Fruit fly (Drosophila melanogaster) whole organism, adult: ENCODE results near the gene CtIP.

Experiments
- CG11617 ChIP-seq: fragments of 200-800 bp; sonication (Bioruptor generic); optimal IDR thresholded peaks from 2 replicates; lab custom pipeline; 2017; ENCODE audit warnings: mild to moderate bottlenecking, missing biosample characterization, missing genetic modification reagents, missing genetic modification characterization
- CG12768 ChIP-seq: fragments of 200-800 bp; sonication (Bioruptor generic); optimal IDR thresholded peaks from 2 replicates; lab custom pipeline; 2017; ENCODE audit warnings: missing biosample characterization, missing genetic modification characterization, mild to moderate bottlenecking, moderate library complexity, missing genetic modification reagents
- CG14711 ChIP-seq: fragments of 200-800 bp; sonication (Bioruptor generic); optimal IDR thresholded peaks from 2 replicates; lab custom pipeline; 2018; ENCODE audit warnings: missing biosample characterization, mild to moderate bottlenecking, missing genetic modification characterization, moderate library complexity
- CG1620 ChIP-seq: fragments of 200-800 bp; sonication (Bioruptor generic); optimal IDR thresholded peaks from 2 replicates; lab custom pipeline; 2016; ENCODE audit warnings: missing biosample characterization, missing genetic modification characterization
- CG33017 ChIP-seq: fragments of 200-800 bp; sonication (Bioruptor generic); optimal IDR thresholded peaks from 2 replicates; lab custom pipeline; 2018; ENCODE audit warnings: missing biosample characterization, mild to moderate bottlenecking, missing genetic modification characterization, moderate library complexity
- CG7045 ChIP-seq: fragments of 200-800 bp; sonication (Bioruptor generic); optimal IDR thresholded peaks from 2 replicates; lab custom pipeline; 2017; ENCODE audit warnings: missing biosample characterization, mild to moderate bottlenecking, missing genetic modification characterization
- CG7101 ChIP-seq: fragments of 200-800 bp; sonication (Bioruptor generic); optimal IDR thresholded peaks from 2 replicates; lab custom pipeline; 2018; ENCODE audit warnings: missing biosample characterization, mild to moderate bottlenecking, missing genetic modification characterization, moderate library complexity
- Clk ChIP-seq: fragments of 200-800 bp; sonication (Bioruptor generic); optimal IDR thresholded peaks from 2 replicates; lab custom pipeline; 2017; ENCODE audit warnings: missing biosample characterization, missing genetic modification characterization
- Crg-1 ChIP-seq: fragments of 200-800 bp; sonication (Bioruptor generic); optimal IDR thresholded peaks from 2 replicates; lab custom pipeline; 2016; ENCODE audit warnings: missing biosample characterization, missing genetic modification characterization
- Hr96 ChIP-seq: fragments of 200-800 bp; sonication (Bioruptor generic); optimal IDR thresholded peaks from 2 replicates; lab custom pipeline; 2016; ENCODE audit warnings: missing biosample characterization, missing genetic modification characterization
- Mnt ChIP-seq: fragments of 200-800 bp; sonication (Bioruptor generic); optimal IDR thresholded peaks from 2 replicates; lab custom pipeline; 2016; ENCODE audit warnings: missing biosample characterization, mild to moderate bottlenecking, missing genetic modification characterization
- bab1 ChIP-seq: fragments of 200-800 bp; sonication (Bioruptor generic); optimal IDR thresholded peaks from 3 replicates; lab custom pipeline; 2019; ENCODE audit warnings: missing biosample characterization, mild to moderate bottlenecking, missing genetic modification characterization, moderate library complexity
- cic ChIP-seq: fragments of 200-800 bp; sonication (Bioruptor generic); optimal IDR thresholded peaks from 2 replicates; lab custom pipeline; 2017; ENCODE audit warnings: missing biosample characterization, mild to moderate bottlenecking, missing genetic modification characterization, moderate library complexity
- cnc ChIP-seq, 2 experiments: fragments of >200 bp; optimal IDR thresholded peaks; 2 replicates each; lab custom pipeline; 2017
- kay ChIP-seq: fragments of 200-800 bp; sonication (Bioruptor generic); peaks from one replicate; lab custom pipeline; 2016; ENCODE audit warnings: missing biosample characterization, missing genetic modification characterization, borderline replicate concordance
- ovo ChIP-seq: fragments of 200-800 bp; sonication (Bioruptor generic); optimal IDR thresholded peaks from 2 replicates; lab custom pipeline; 2016; ENCODE audit warnings: missing biosample characterization, missing genetic modification characterization
- pad ChIP-seq: fragments of 200-800 bp; sonication (Bioruptor generic); optimal IDR thresholded peaks from 3 replicates; lab custom pipeline; 2017; ENCODE audit warnings: missing biosample characterization, missing genetic modification characterization, mild to moderate bottlenecking, moderate library complexity, missing genetic modification reagents
- tj ChIP-seq: fragments of 200-800 bp; sonication (Bioruptor generic); optimal IDR thresholded peaks from 3 replicates; lab custom pipeline; 2017; ENCODE audit warnings: missing biosample characterization, mild to moderate bottlenecking, missing genetic modification characterization, moderate library complexity
- toe ChIP-seq: fragments of 200-800 bp; sonication (Bioruptor generic); optimal IDR thresholded peaks from 2 replicates; lab custom pipeline; 2016; ENCODE audit warnings: missing biosample characterization, missing genetic modification characterization

CtIP gene

dm6 chr3L:20427449-20427848, 8.6 kb upstream of the CtIP start, which contains the start of gene CG5274:
Gene CG5274, minus strand, starts transcription at chr3L:20427666.
- TF ChIP-seq CG7101 (tag; lab: Kevin White, UChicago) (no peak), bab1 (GFP tag; lab: Kevin White, UChicago) (peak; percentile 62)

- no peak for TF ChIP-seq ovo
- peak; percentile 63 for TF ChIP-seq tj (GFP tag; lab: Kevin White, UChicago)
- peak; percentile 32 for TF ChIP-seq bab1 (GFP tag; lab: Kevin White, UChicago)
These were observed 5.9 kb upstream of the CtIP start, which contains the start of gene CG5262 for dm6 chr3L:20430182-20430581. Gene CG5262, minus strand, starts transcription at chr3L:20430475.

dm6 chr3L:20431619-20432018, 4.4 kb upstream of the CtIP start:
- TF ChIP-seq Hr96 (GFP tag; lab: Kevin White, UChicago) (no peak), kay (GFP tag; lab: Kevin White, UChicago) (no peak), Crg-1 (no peak), bab1 (GFP tag; lab: Kevin White, UChicago) (no peak), cic (GFP tag; lab: Kevin White, UChicago) (no peak), CG1620 (no peak), ovo (no peak), Clk (GFP tag; lab: Kevin White, UChicago) (no peak)

- no peak for TF ChIP-seq CG33017 (tag; lab: Kevin White, UChicago)
- TF ChIP-seq pad (GFP tag; lab: Kevin White, UChicago): no peak
- TF ChIP-seq CG12768 (GFP tag; lab: Kevin White, UChicago): no peak
- peak; percentile 39 for TF ChIP-seq Mnt
- peak; percentile 56 for TF ChIP-seq bab1 (GFP tag; lab: Kevin White, UChicago)
- TF ChIP-seq CG11617 (GFP tag; lab: Kevin White, UChicago): peak; percentile 40
- TF ChIP-seq CG14711 (tag; lab: Kevin White, UChicago): peak; percentile 23
- peak; percentile 13 for TF ChIP-seq tj (GFP tag; lab: Kevin White, UChicago)
- TF ChIP-seq kay (GFP tag; lab: Kevin White, UChicago): no peak
- TF ChIP-seq CG1620: peak; percentile 12
These were observed 3.8 kb upstream of the CtIP start, which contains the start of the genes Las and Psn for dm6 chr3L:20432297-20432696. Gene Las, minus strand, starts transcription at chr3L:20432361. Gene Psn, plus strand, starts transcription at chr3L:20432468.

dm6 chr3L:20439772-20440171, 3.7 kb downstream of the CtIP start, which contains the start of gene Hpd:
Gene Hpd, minus strand, starts transcription at chr3L:20439872.
- no peak for TF ChIP-seq ovo
- TF ChIP-seq cic (GFP tag; lab: Kevin White, UChicago): no peak
- TF ChIP-seq Hr96 (GFP tag; lab: Kevin White, UChicago): no peak
- no peak for TF ChIP-seq Clk (GFP tag; lab: Kevin White, UChicago)
- no peak for TF ChIP-seq bab1 (GFP tag; lab: Kevin White, UChicago)
- TF ChIP-seq kay (GFP tag; lab: Kevin White, UChicago): no peak
- no peak for TF ChIP-seq CG11617 (GFP tag; lab: Kevin White, UChicago)
- TF ChIP-seq CG1620: no peak
- TF ChIP-seq tj (GFP tag; lab: Kevin White, UChicago): no peak
- TF ChIP-seq CG33017 (tag; lab: Kevin White, UChicago): no peak
- TF ChIP-seq toe (GFP tag; lab: Kevin White, UChicago): no peak
- TF ChIP-seq cnc (optimal IDR thresholded peaks at IDR 0.05; lab: Kevin White, UChicago): no peak
- TF ChIP-seq CG14711 (tag; lab: Kevin White, UChicago): no peak
- TF ChIP-seq CG12768 (GFP tag; lab: Kevin White, UChicago): no peak
- no peak for TF ChIP-seq CG7045 (GFP tag; lab: Kevin White, UChicago)

- TF ChIP-seq CG33017 (tag; lab: Kevin White, UChicago) (no peak), kay (GFP tag; lab: Kevin White, UChicago) (no peak), CG11617 (GFP tag; lab: Kevin White, UChicago) (no peak), CG7101 (tag; lab: Kevin White, UChicago) (no peak), CG7045 (GFP tag; lab: Kevin White, UChicago) (no peak), Mnt (no peak), CG12768 (GFP tag; lab: Kevin White, UChicago) (no peak), ovo (no peak), toe (GFP tag; lab: Kevin White, UChicago) (no peak), CG14711 (tag; lab: Kevin White, UChicago) (no peak), tj (GFP tag; lab: Kevin White, UChicago) (no peak), CG1620 (no peak), pad (GFP tag; lab: Kevin White, UChicago) (no peak), bab1 (GFP tag; lab: Kevin White, UChicago) (no peak), Hr96 (GFP tag; lab: Kevin White, UChicago) (no peak), Crg-1 (no peak)
These were observed 4.9 kb downstream of the CtIP start for dm6 chr3L:20440902-20441429.
